Worm (Caenorhabditis elegans): ENCODE results near the gene lgc-11.

Gene lgc-11

ce11 chrX:7457154-7457674 is 49.2 kb downstream of the lgc-11 start:
- peak; percentile 64 for TF ChIP-seq lsy-2 (tag; optimal IDR thresholded peaks at IDR 0.05)
- peak; percentile 29 for TF ChIP-seq ces-1 (GFP tag; optimal IDR thresholded peaks at IDR 0.05)
- TF ChIP-seq cnd-1 (tag; optimal IDR thresholded peaks at IDR 0.05): peak; percentile 35
- TF ChIP-seq nhr-2 (tag; optimal IDR thresholded peaks at IDR 0.05): no peak

DNA sequence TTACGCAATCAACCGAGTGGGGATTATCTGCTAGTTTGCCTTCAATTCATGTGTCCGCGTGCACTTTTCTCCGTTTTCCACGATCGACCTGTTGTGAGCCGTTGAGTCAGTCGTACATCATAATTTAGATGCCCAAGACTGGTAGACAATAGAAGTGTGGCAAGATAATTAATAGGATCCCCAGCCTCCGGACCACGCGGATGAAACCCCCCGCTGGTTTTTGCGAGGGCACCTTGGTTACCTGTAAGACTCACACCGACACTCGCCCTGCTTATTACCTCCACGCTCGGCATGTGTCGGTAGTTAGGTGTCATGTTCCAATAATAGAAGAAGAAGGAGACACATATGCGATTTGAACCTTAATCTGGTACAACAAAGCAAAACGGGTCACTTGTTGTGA is 50.5 kb downstream of the lgc-11 start:
- TF ChIP-seq nhr-2 (tag; optimal IDR thresholded peaks at IDR 0.05) (peak; percentile 30), ceh-43 (GFP tag; optimal IDR thresholded peaks at IDR 0.05) (peak; percentile 24), lsy-2 (tag; optimal IDR thresholded peaks at IDR 0.05) (no peak), unc-39 (tag; optimal IDR thresholded peaks at IDR 0.05) (peak; percentile 53), nhr-237 (tag; optimal IDR thresholded peaks at IDR 0.05) (no peak)
